Worm (Caenorhabditis elegans): ENCODE results near the gene T16G12.1.

The T16G12.1 gene

ce11 chrIII:10083242-10083641 lies 33.6 kb upstream of the T16G12.1 start, which contains the start of gene T16H12.3:
T16H12.3 (minus strand) TSS chrIII:10083292.
- no peak for TF ChIP-seq flh-1 (GFP tag; optimal IDR thresholded peaks at IDR 0.05)
- TF ChIP-seq mab-5 (tag; optimal IDR thresholded peaks at IDR 0.05) = no peak
- TF ChIP-seq lin-13 (tag; optimal IDR thresholded peaks at IDR 0.05) = no peak
- TF ChIP-seq snpc-4 (tag; optimal IDR thresholded peaks at IDR 0.05) = no peak
- no peak for TF ChIP-seq mls-2 (tag; optimal IDR thresholded peaks at IDR 0.05)
- TF ChIP-seq unc-120 (tag; optimal IDR thresholded peaks at IDR 0.05; ENCODE audit: poor library complexity, severe bottlenecking) = no peak
- TF ChIP-seq unc-39 (tag; optimal IDR thresholded peaks at IDR 0.05) = no peak

DNA sequence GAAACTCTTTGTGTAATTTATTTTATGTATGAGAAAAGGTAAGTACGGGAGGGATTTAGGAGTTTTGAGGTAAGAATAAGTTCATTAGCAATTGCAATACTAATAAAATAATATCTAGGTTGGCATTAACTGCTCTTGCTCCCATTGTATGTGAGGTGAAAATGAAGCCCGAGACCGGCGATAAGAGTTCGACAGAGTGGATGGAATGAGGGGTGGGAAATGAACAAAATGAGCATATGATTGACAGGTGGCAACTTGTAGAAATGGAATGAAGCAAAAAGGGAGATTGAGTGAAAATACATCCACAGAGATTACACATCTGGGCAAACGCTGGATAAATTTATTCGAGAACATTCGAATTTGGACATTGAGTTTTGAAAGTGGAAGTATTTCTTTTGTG lies 29.1 kb upstream of the T16G12.1 start:
- no peak for TF ChIP-seq ceh-39 (tag; optimal IDR thresholded peaks at IDR 0.05)
- TF ChIP-seq sem-2 (GFP tag; optimal IDR thresholded peaks at IDR 0.05) = no peak
- no peak for TF ChIP-seq unc-39 (tag; optimal IDR thresholded peaks at IDR 0.05)
- TF ChIP-seq mab-5 (tag; optimal IDR thresholded peaks at IDR 0.05) = no peak
- TF ChIP-seq nhr-12 (tag; optimal IDR thresholded peaks at IDR 0.05) = no peak
- no peak for TF ChIP-seq ces-1 (GFP tag; optimal IDR thresholded peaks at IDR 0.05)
- no peak for TF ChIP-seq sptf-1 (tag; optimal IDR thresholded peaks at IDR 0.05)
- no peak for TF ChIP-seq snpc-4 (tag; optimal IDR thresholded peaks at IDR 0.05)
- TF ChIP-seq M03D4.4 (tag; optimal IDR thresholded peaks at IDR 0.05) = no peak
- no peak for TF ChIP-seq tbx-8 (GFP tag; optimal IDR thresholded peaks at IDR 0.05)
- TF ChIP-seq nhr-76 (tag; optimal IDR thresholded peaks at IDR 0.05) = no peak
- TF ChIP-seq cnd-1 (tag; optimal IDR thresholded peaks at IDR 0.05) = no peak
- TF ChIP-seq ceh-83 (GFP tag; optimal IDR thresholded peaks at IDR 0.05) = no peak
- no peak for TF ChIP-seq bed-3 (GFP tag; optimal IDR thresholded peaks at IDR 0.05)
- no peak for TF ChIP-seq lin-32 (GFP tag; optimal IDR thresholded peaks at IDR 0.05)
- TF ChIP-seq ceh-43 (GFP tag; optimal IDR thresholded peaks at IDR 0.05) = no peak
- TF ChIP-seq mep-1 (tag; optimal IDR thresholded peaks at IDR 0.05) = no peak
- TF ChIP-seq ham-2 (GFP tag; optimal IDR thresholded peaks at IDR 0.05) = no peak
- no peak for TF ChIP-seq elt-3 (tag; optimal IDR thresholded peaks at IDR 0.05)

DNA sequence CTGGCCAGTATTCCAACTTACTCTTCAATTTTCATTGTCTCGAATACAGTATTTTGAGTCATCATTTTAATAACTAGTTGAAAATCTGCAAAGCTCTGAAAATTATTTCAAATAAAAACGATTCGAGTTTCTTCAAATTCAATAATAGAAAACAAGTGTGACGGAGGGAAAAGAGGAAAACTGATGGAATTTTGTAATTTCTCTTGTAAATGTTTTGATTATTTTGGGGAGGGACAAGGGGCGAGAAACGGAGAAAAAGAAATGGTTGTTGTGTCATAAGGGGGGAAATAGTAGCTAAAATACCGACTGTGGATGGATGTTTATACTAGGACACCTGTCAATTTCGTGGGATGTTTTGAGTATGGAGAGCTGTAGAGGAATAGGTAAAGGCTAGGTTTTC lies 28.5 kb upstream of the T16G12.1 start, which contains the start of gene T16G12.9:
Gene T16G12.9 (minus strand): TSS at position 101 of the 400 bp plus-strand sequence.
- TF ChIP-seq blmp-1 (tag; optimal IDR thresholded peaks at IDR 0.05) (no peak), mls-2 (tag; optimal IDR thresholded peaks at IDR 0.05) (no peak), nhr-12 (tag; optimal IDR thresholded peaks at IDR 0.05) (no peak), lin-32 (GFP tag; optimal IDR thresholded peaks at IDR 0.05) (no peak), unc-62 (GFP tag; optimal IDR thresholded peaks at IDR 0.05) (no peak), sem-2 (GFP tag; optimal IDR thresholded peaks at IDR 0.05) (no peak), snpc-4 (tag; optimal IDR thresholded peaks at IDR 0.05) (no peak), M03D4.4 (tag; optimal IDR thresholded peaks at IDR 0.05) (no peak), sptf-1 (tag; optimal IDR thresholded peaks at IDR 0.05) (no peak), tbx-8 (GFP tag; optimal IDR thresholded peaks at IDR 0.05) (no peak)

ce11 chrIII:10076042-10076441 lies 26.4 kb upstream of the T16G12.1 start:
- TF ChIP-seq hlh-1 (tag; optimal IDR thresholded peaks at IDR 0.05) (no peak), mls-2 (tag; optimal IDR thresholded peaks at IDR 0.05) (no peak), ham-2 (GFP tag; optimal IDR thresholded peaks at IDR 0.05) (no peak), unc-120 (tag; optimal IDR thresholded peaks at IDR 0.05; ENCODE audit: poor library complexity, severe bottlenecking) (no peak), unc-39 (tag; optimal IDR thresholded peaks at IDR 0.05) (no peak), elt-3 (tag; optimal IDR thresholded peaks at IDR 0.05) (no peak), zip-8 (tag; optimal IDR thresholded peaks at IDR 0.05) (no peak), elt-1 (tag; optimal IDR thresholded peaks at IDR 0.05; ENCODE audit: borderline replicate concordance, insufficient read depth) (no peak), blmp-1 (tag; optimal IDR thresholded peaks at IDR 0.05) (no peak), ceh-43 (GFP tag; optimal IDR thresholded peaks at IDR 0.05) (no peak), nhr-12 (tag; optimal IDR thresholded peaks at IDR 0.05) (no peak), M03D4.4 (tag; optimal IDR thresholded peaks at IDR 0.05) (no peak), mep-1 (tag; optimal IDR thresholded peaks at IDR 0.05) (no peak), ces-1 (GFP tag; optimal IDR thresholded peaks at IDR 0.05) (no peak), mab-5 (tag; optimal IDR thresholded peaks at IDR 0.05) (no peak)

DNA sequence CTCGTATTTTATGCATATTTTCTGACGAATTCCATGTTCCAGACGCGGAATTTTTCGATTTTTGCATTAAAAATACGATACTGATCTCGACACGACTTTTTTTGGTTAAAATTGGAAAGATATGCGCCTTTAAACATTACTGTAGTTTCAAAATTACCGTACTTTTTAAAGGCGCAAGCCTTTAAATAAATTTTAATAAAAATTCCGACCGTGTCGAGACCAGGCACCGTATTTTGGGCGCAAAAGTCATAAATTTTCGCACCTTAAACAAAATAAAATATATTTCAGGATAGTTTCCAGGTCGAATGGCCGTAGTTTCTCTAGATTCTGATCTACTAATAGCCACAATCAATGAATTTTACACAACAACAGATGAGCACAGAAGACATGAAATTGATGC lies 19.6 kb upstream of the T16G12.1 start, which contains the start of gene T16G12.6:
Gene T16G12.6 (plus strand): TSS at position 301 of the 400 bp plus-strand sequence.
- TF ChIP-seq nhr-2 (tag; optimal IDR thresholded peaks at IDR 0.05) (no peak), ces-1 (GFP tag; optimal IDR thresholded peaks at IDR 0.05) (no peak), M03D4.4 (tag; optimal IDR thresholded peaks at IDR 0.05) (no peak), flh-1 (GFP tag; optimal IDR thresholded peaks at IDR 0.05) (no peak)
